Worm (Caenorhabditis elegans): ENCODE data around the gene srz-64.

ce11 chrII:1326689-1327088 is 33.6 kb upstream of the srz-64 start, which contains the start of gene jip-1:
- TF ChIP-seq nhr-77 (tag; optimal IDR thresholded peaks at IDR 0.05) (no peak), egl-13 (tag; optimal IDR thresholded peaks at IDR 0.05) (no peak)
